Worm (Caenorhabditis elegans) whole organism, L1 larva: ENCODE results near the gene C08H9.18.

Experiments used
- C34B4.2 ChIP-seq: sonication (generic microtip); optimal IDR thresholded peaks from 2 replicates; lab custom pipeline; 2017; ENCODE audit warnings: mild to moderate bottlenecking, missing genetic modification characterization, missing compliant biosample characterization
- Y116A8C.19 ChIP-seq: sonication (generic microtip); optimal IDR thresholded peaks from 2 replicates; lab custom pipeline; 2016; ENCODE audit warnings: missing compliant biosample characterization, missing genetic modification characterization, borderline replicate concordance
- aha-1 ChIP-seq: fragments of 150-350 bp; optimal IDR thresholded peaks from 2 replicates; lab custom pipeline; 2014; ENCODE audit warnings: missing biosample characterization, missing genetic modification characterization
- aly-2 ChIP-seq: fragments of 150-350 bp; optimal IDR thresholded peaks from 2 replicates; lab custom pipeline; 2014; ENCODE audit warnings: missing biosample characterization, missing genetic modification characterization
- blmp-1 ChIP-seq: fragments of 150-350 bp; optimal IDR thresholded peaks from 2 replicates; lab custom pipeline; 2014; ENCODE audit warnings: missing biosample characterization, missing genetic modification characterization
- ceh-90 ChIP-seq: sonication (generic microtip); optimal IDR thresholded peaks from 2 replicates; lab custom pipeline; 2016; ENCODE audit warnings: missing genetic modification characterization, missing compliant biosample characterization
- ces-1 ChIP-seq: fragments of 150-350 bp; optimal IDR thresholded peaks from 2 replicates; lab custom pipeline; 2014; ENCODE audit warnings: missing biosample characterization, missing genetic modification reagents, missing genetic modification characterization
- efl-1 ChIP-seq, 4 experiments: fragments of 150-350 bp; optimal IDR thresholded peaks in 3 of 4; peaks in 1 of 4; 1 replicate in 1 of 4; 2 replicates in 3 of 4; lab custom pipeline; 2014; ENCODE audit warnings: missing biosample characterization in 2 of 4, missing genetic modification characterization in 2 of 4, missing genetic modification reagents in 2 of 4
- elt-3 ChIP-seq, 6 experiments: fragments of 150-350 bp in 1 of 6; sonication (generic microtip); optimal IDR thresholded peaks; 2 replicates each; lab custom pipeline; 2017 to 2018; ENCODE audit warnings: missing biosample characterization in 6 of 6, missing genetic modification characterization in 6 of 6, inconsistent platforms in 1 of 6
- fkh-10 ChIP-seq: sonication (generic microtip); optimal IDR thresholded peaks from 2 replicates; lab custom pipeline; 2017; ENCODE audit warnings: missing biosample characterization, missing genetic modification reagents, missing genetic modification characterization
- fkh-4 ChIP-seq: sonication (generic microtip); optimal IDR thresholded peaks from 2 replicates; lab custom pipeline; 2016; ENCODE audit warnings: missing compliant biosample characterization, missing genetic modification characterization, borderline replicate concordance
- fos-1 ChIP-seq: fragments of 150-350 bp; optimal IDR thresholded peaks from 2 replicates; lab custom pipeline; 2014; ENCODE audit warnings: missing biosample characterization, missing genetic modification characterization
- irx-1 ChIP-seq: sonication (generic microtip); optimal IDR thresholded peaks from 2 replicates; lab custom pipeline; 2016; ENCODE audit warnings: missing genetic modification characterization, missing compliant biosample characterization
- isw-1 ChIP-seq: fragments of 200-800 bp; sonication (Bioruptor generic); IDR thresholded peaks from 2 replicates; pipeline ENCODE4 v1.3.6; 2022; ENCODE audit warnings: missing genetic modification characterization, missing compliant biosample characterization
- jun-1 ChIP-seq: fragments of 150-350 bp; optimal IDR thresholded peaks from 2 replicates; lab custom pipeline; 2014; ENCODE audit warnings: missing biosample characterization, missing genetic modification reagents, missing genetic modification characterization
- lin-14 ChIP-seq: fragments of 200-800 bp; sonication (Bioruptor generic); optimal IDR thresholded peaks from 2 replicates; lab custom pipeline; 2018; ENCODE audit warnings: mild to moderate bottlenecking, missing genetic modification characterization, moderate library complexity, missing compliant biosample characterization
- lin-15B ChIP-seq: fragments of 150-350 bp; sonication (generic microtip); optimal IDR thresholded peaks from 3 replicates; lab custom pipeline; 2014; ENCODE audit warnings: missing biosample characterization, missing genetic modification characterization
- mdl-1 ChIP-seq, 2 experiments: fragments of 150-350 bp; optimal IDR thresholded peaks; 2 replicates each; lab custom pipeline; 2014 to 2017; ENCODE audit warnings: missing biosample characterization in 2 of 2, missing genetic modification characterization in 2 of 2, inconsistent platforms in 1 of 2
- nhr-11 ChIP-seq: fragments of 150-350 bp; optimal IDR thresholded peaks from 2 replicates; lab custom pipeline; 2014; ENCODE audit warnings: missing biosample characterization, missing genetic modification characterization
- nhr-237 ChIP-seq: fragments of 150-350 bp; optimal IDR thresholded peaks from 2 replicates; lab custom pipeline; 2014; ENCODE audit warnings: missing biosample characterization, missing genetic modification characterization
- nhr-71 ChIP-seq: sonication (generic microtip); optimal IDR thresholded peaks from 2 replicates; lab custom pipeline; 2016; ENCODE audit warnings: mild to moderate bottlenecking, missing genetic modification characterization, moderate library complexity, missing compliant biosample characterization
- nhr-76 ChIP-seq: sonication (generic microtip); optimal IDR thresholded peaks from 2 replicates; lab custom pipeline; 2017; ENCODE audit warnings: missing biosample characterization, missing genetic modification characterization
- nhr-77 ChIP-seq: fragments of 150-350 bp; optimal IDR thresholded peaks from 2 replicates; lab custom pipeline; 2014; ENCODE audit warnings: missing biosample characterization, missing genetic modification characterization
- pag-3 ChIP-seq: sonication (generic microtip); optimal IDR thresholded peaks from 2 replicates; lab custom pipeline; 2017; ENCODE audit warnings: missing genetic modification characterization, mild to moderate bottlenecking, missing compliant biosample characterization, antibody characterized with exemption, borderline replicate concordance; ENCODE audit not compliant: insufficient read depth
- pqm-1 ChIP-seq: sonication (generic microtip); optimal IDR thresholded peaks from 3 replicates; lab custom pipeline; 2017; ENCODE audit warnings: missing biosample characterization, missing genetic modification characterization
- snpc-4 ChIP-seq: fragments of 150-350 bp; optimal IDR thresholded peaks from 2 replicates; lab custom pipeline; 2014; ENCODE audit warnings: missing biosample characterization, missing genetic modification characterization
- sox-4 ChIP-seq: sonication (generic microtip); optimal IDR thresholded peaks from 2 replicates; lab custom pipeline; 2016; ENCODE audit warnings: missing genetic modification characterization, missing compliant biosample characterization
- sptf-1 ChIP-seq: fragments of 150-350 bp; optimal IDR thresholded peaks from 2 replicates; lab custom pipeline; 2014; ENCODE audit warnings: missing biosample characterization, missing genetic modification characterization
- tlp-1 ChIP-seq: fragments of 150-350 bp; optimal IDR thresholded peaks from 2 replicates; lab custom pipeline; 2014; ENCODE audit warnings: missing biosample characterization, missing genetic modification characterization
- unc-86 ChIP-seq: sonication (generic microtip); optimal IDR thresholded peaks from 2 replicates; lab custom pipeline; 2016; ENCODE audit warnings: missing genetic modification characterization, missing compliant biosample characterization
- unc-98 ChIP-seq: fragments of 200-800 bp; sonication (Bioruptor generic); IDR thresholded peaks from 2 replicates; pipeline ENCODE4 v1.3.6; 2022; ENCODE audit warnings: missing genetic modification characterization, missing compliant biosample characterization
- vab-15 ChIP-seq: sonication (generic microtip); optimal IDR thresholded peaks from 2 replicates; lab custom pipeline; 2017; ENCODE audit warnings: missing genotype, mild to moderate bottlenecking, missing genetic modification characterization, missing compliant biosample characterization
- xbp-1 ChIP-seq: sonication (generic microtip); optimal IDR thresholded peaks from 2 replicates; lab custom pipeline; 2016; ENCODE audit warnings: missing genetic modification characterization, missing compliant biosample characterization

Gene C08H9.18

ce11 chrII:9833855-9834254 is 28.2 kb downstream of the C08H9.18 start, which contains the start of gene ZK938.3:
ZK938.3 (minus strand) TSS chrII:9833955.
- TF ChIP-seq lin-14 (no peak), sptf-1 (tag; lab: Kevin White, UChicago) (no peak), nhr-71 (tag; lab: Kevin White, UChicago) (no peak), lin-15B (tag; lab: Kevin White, UChicago) (no peak), blmp-1 (no peak), efl-1 (optimal IDR thresholded peaks at IDR 0.05; lab: Kevin White, UChicago) (no peak), efl-1 (GFP tag; optimal IDR thresholded peaks at IDR 0.05 in 1 of 2; lab: Kevin White, UChicago) (no peak), fos-1 (tag; lab: Kevin White, UChicago) (no peak), unc-86 (tag; lab: Kevin White, UChicago) (no peak), sox-4 (tag; lab: Kevin White, UChicago) (no peak)

- TF ChIP-seq sox-4 (tag; lab: Kevin White, UChicago), result no peak
- no peak for TF ChIP-seq irx-1 (tag; lab: Kevin White, UChicago)
- TF ChIP-seq pag-3, result no peak
- no peak for TF ChIP-seq nhr-77
- no peak for TF ChIP-seq ceh-90
- TF ChIP-seq aly-2 (tag; lab: Kevin White, UChicago), result no peak
- TF ChIP-seq blmp-1, result no peak
Measured at ce11 chrII:9831033-9831432, 31.0 kb downstream of the C08H9.18 start, which contains the start of gene ZK938.12. ZK938.12 (plus strand) TSS chrII:9831333.

ce11 chrII:9829108-9829507 is 32.9 kb downstream of the C08H9.18 start, which contains the start of gene ZK938.1:
ZK938.1 (plus strand) TSS chrII:9829408.
- TF ChIP-seq ces-1, result no peak
- TF ChIP-seq nhr-237 (tag; lab: Kevin White, UChicago), result no peak
- no peak for TF ChIP-seq efl-1 (optimal IDR thresholded peaks at IDR 0.05; lab: Kevin White, UChicago)
- peak in 1 of 2 experiments; percentile 25 for TF ChIP-seq efl-1 (GFP tag; optimal IDR thresholded peaks at IDR 0.05 in 1 of 2; lab: Kevin White, UChicago)

- no peak for TF ChIP-seq nhr-11 (tag; lab: Kevin White, UChicago)
- no peak for TF ChIP-seq pqm-1
- TF ChIP-seq aha-1, result no peak
- no peak for TF ChIP-seq fkh-10
- no peak for TF ChIP-seq unc-98 (GFP tag; lab: Robert Waterston, UW)
- no peak for TF ChIP-seq xbp-1 (tag; lab: Kevin White, UChicago)
- no peak for TF ChIP-seq nhr-77
- no peak for TF ChIP-seq Y116A8C.19
- TF ChIP-seq fkh-4 (tag; lab: Kevin White, UChicago), result no peak
Measured at ce11 chrII:9828502-9828901, 33.5 kb downstream of the C08H9.18 start.

- TF ChIP-seq vab-15 (no peak), jun-1 (tag; lab: Kevin White, UChicago) (no peak), mdl-1 (tag; optimal IDR thresholded peaks at IDR 0.05; lab: Kevin White, UChicago) (no peak), isw-1 (GFP tag; lab: Robert Waterston, UW) (no peak), unc-86 (tag; lab: Kevin White, UChicago) (no peak), nhr-11 (tag; lab: Kevin White, UChicago) (no peak), nhr-76 (tag; lab: Kevin White, UChicago) (no peak), lin-15B (tag; lab: Kevin White, UChicago) (no peak), elt-3 (tag; optimal IDR thresholded peaks at IDR 0.05; lab: Kevin White, UChicago) (no peak), tlp-1 (tag; lab: Kevin White, UChicago) (no peak), C34B4.2 (tag; lab: Kevin White, UChicago) (no peak), snpc-4 (tag; lab: Kevin White, UChicago) (no peak)
Measured at ce11 chrII:9827852-9828251, 34.2 kb downstream of the C08H9.18 start, which contains the start of gene eyg-1. eyg-1 (minus strand) TSS chrII:9827952.

- TF ChIP-seq sptf-1 (tag; lab: Kevin White, UChicago), result no peak
- no peak for TF ChIP-seq efl-1 (optimal IDR thresholded peaks at IDR 0.05; lab: Kevin White, UChicago)
- peak in 1 of 2 experiments; percentile 59 for TF ChIP-seq efl-1 (GFP tag; optimal IDR thresholded peaks at IDR 0.05 in 1 of 2; lab: Kevin White, UChicago)
Measured at ce11 chrII:9826946-9827345, 35.1 kb downstream of the C08H9.18 start.
